Worm (Caenorhabditis elegans) whole organism, L3 larva: Measurements from ENCODE around the gene ttr-30.

Experiments
- aly-2 ChIP-seq: fragments of 150-350 bp; optimal IDR thresholded peaks from 2 replicates; lab custom pipeline; 2014; ENCODE audit warnings: missing biosample characterization, missing genetic modification characterization
- ama-1 ChIP-seq: fragments of 150-350 bp; optimal IDR thresholded peaks from 2 replicates; lab custom pipeline; 2018
- ceh-82 ChIP-seq: fragments of 150-350 bp; optimal IDR thresholded peaks from 2 replicates; lab custom pipeline; 2014; ENCODE audit warnings: missing biosample characterization, missing genetic modification characterization
- ceh-9 ChIP-seq: sonication (generic microtip); optimal IDR thresholded peaks from 2 replicates; lab custom pipeline; 2018; ENCODE audit warnings: missing biosample characterization, missing genetic modification characterization
- daf-12 ChIP-seq: fragments of 150-350 bp; optimal IDR thresholded peaks from 2 replicates; lab custom pipeline; 2014; ENCODE audit warnings: missing biosample characterization, missing genetic modification reagents, missing genetic modification characterization
- fkh-10 ChIP-seq: sonication (generic microtip); optimal IDR thresholded peaks from 2 replicates; lab custom pipeline; 2017; ENCODE audit warnings: missing biosample characterization, missing genetic modification reagents, missing genetic modification characterization
- lin-39 ChIP-seq: fragments of 150-350 bp; optimal IDR thresholded peaks from 2 replicates; lab custom pipeline; 2018; ENCODE audit warnings: missing biosample characterization, missing genetic modification reagents, missing genetic modification characterization
- mdl-1 ChIP-seq: fragments of 150-350 bp; optimal IDR thresholded peaks from 2 replicates; lab custom pipeline; 2014; ENCODE audit warnings: missing biosample characterization, missing genetic modification characterization
- nfya-1 ChIP-seq: sonication (generic microtip); optimal IDR thresholded peaks from 2 replicates; lab custom pipeline; 2017; ENCODE audit warnings: missing genetic modification characterization, mild to moderate bottlenecking, missing compliant biosample characterization, antibody characterized with exemption, moderate library complexity; ENCODE audit not compliant: insufficient read depth
- nhr-237 ChIP-seq: fragments of 150-350 bp; optimal IDR thresholded peaks from 2 replicates; lab custom pipeline; 2014; ENCODE audit warnings: missing biosample characterization, missing genetic modification characterization
- sea-2 ChIP-seq: fragments of 150-350 bp; sonication (generic microtip); optimal IDR thresholded peaks from 4 replicates; lab custom pipeline; 2014; ENCODE audit warnings: missing biosample characterization, missing genetic modification reagents, missing genetic modification characterization
- snpc-4 ChIP-seq: fragments of 150-350 bp; optimal IDR thresholded peaks from 2 replicates; lab custom pipeline; 2014; ENCODE audit warnings: missing biosample characterization, missing genetic modification characterization
- unc-62 ChIP-seq: fragments of 150-350 bp; sonication (generic microtip); optimal IDR thresholded peaks from 4 replicates; lab custom pipeline; 2014; ENCODE audit warnings: missing biosample characterization, missing genetic modification reagents, missing genetic modification characterization
- ztf-4 ChIP-seq: fragments of 150-350 bp; optimal IDR thresholded peaks from 2 replicates; lab custom pipeline; 2014; ENCODE audit warnings: missing biosample characterization, missing genetic modification characterization

DNA sequence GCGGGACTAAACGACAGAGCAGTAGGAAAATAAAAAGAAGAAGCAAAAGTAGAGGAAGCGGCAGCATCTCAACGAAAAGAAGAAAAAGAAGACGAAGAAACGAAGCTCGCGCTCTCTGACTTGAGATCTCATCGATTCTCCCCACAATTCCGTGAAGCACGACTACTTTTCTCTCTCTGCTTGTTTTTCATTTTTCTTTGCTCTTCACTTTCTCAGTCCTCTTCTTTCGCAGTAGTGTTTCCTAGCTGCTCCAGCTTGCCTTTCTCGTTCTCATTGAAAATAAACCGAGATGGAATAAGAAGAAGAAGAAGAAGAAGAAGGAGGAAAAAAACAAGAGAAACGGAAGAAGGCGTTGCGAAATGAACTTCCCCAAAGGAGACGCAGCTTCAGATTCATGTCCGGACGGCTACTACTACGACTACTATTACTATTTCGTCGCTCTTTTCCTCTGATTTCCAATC lies 46.0 kb upstream of the ttr-30 start:
- TF ChIP-seq ceh-82 (no peak), sea-2 (no peak), mdl-1 (no peak), nhr-237 (tag; lab: Kevin White, UChicago) (no peak), fkh-10 (GFP tag; lab: Kevin White, UChicago) (peak; percentile 89), ceh-9 (tag; lab: Kevin White, UChicago) (peak; percentile 74), daf-12 (no peak), lin-39 (tag; lab: Kevin White, UChicago) (peak; percentile 62), unc-62 (GFP tag; lab: Kevin White, UChicago) (no peak), snpc-4 (no peak), ama-1 (lab: Kevin White, UChicago) (no peak), nfya-1 (tag; lab: Kevin White, UChicago) (peak; percentile 49), aly-2 (tag; lab: Kevin White, UChicago) (no peak), ztf-4 (tag; lab: Kevin White, UChicago) (no peak)
